Worm (Caenorhabditis elegans): ENCODE results near the gene sos-1.
A peak's percentile ranks its signal among the peaks of the same experiment; 100 is the strongest.

sos-1 gene

ce11 chrV:4525106-4525505 lies 24.0 kb downstream of the sos-1 start:
- TF ChIP-seq ceh-39 (tag; optimal IDR thresholded peaks at IDR 0.05) (no peak), sptf-1 (tag; optimal IDR thresholded peaks at IDR 0.05) (no peak), lin-32 (GFP tag; optimal IDR thresholded peaks at IDR 0.05) (no peak), snpc-4 (tag; optimal IDR thresholded peaks at IDR 0.05) (no peak), nhr-2 (tag; optimal IDR thresholded peaks at IDR 0.05) (no peak), unc-62 (GFP tag; optimal IDR thresholded peaks at IDR 0.05) (no peak), mls-2 (tag; optimal IDR thresholded peaks at IDR 0.05) (no peak), nhr-12 (tag; optimal IDR thresholded peaks at IDR 0.05) (no peak), zip-8 (tag; optimal IDR thresholded peaks at IDR 0.05) (no peak), nhr-28 (tag; optimal IDR thresholded peaks at IDR 0.05) (no peak), elt-1 (tag; optimal IDR thresholded peaks at IDR 0.05; ENCODE audit: borderline replicate concordance, insufficient read depth) (no peak), nhr-237 (tag; optimal IDR thresholded peaks at IDR 0.05) (no peak), sem-2 (GFP tag; optimal IDR thresholded peaks at IDR 0.05) (no peak), ham-2 (GFP tag; optimal IDR thresholded peaks at IDR 0.05) (no peak), elt-3 (tag; optimal IDR thresholded peaks at IDR 0.05) (no peak), flh-1 (GFP tag; optimal IDR thresholded peaks at IDR 0.05) (no peak)

ce11 chrV:4524327-4524726 lies 24.8 kb downstream of the sos-1 start:
- TF ChIP-seq ham-2 (GFP tag; optimal IDR thresholded peaks at IDR 0.05) (no peak), mab-5 (tag; optimal IDR thresholded peaks at IDR 0.05) (no peak), cnd-1 (tag; optimal IDR thresholded peaks at IDR 0.05) (no peak), elt-3 (tag; optimal IDR thresholded peaks at IDR 0.05) (no peak), unc-39 (tag; optimal IDR thresholded peaks at IDR 0.05) (no peak), nhr-28 (tag; optimal IDR thresholded peaks at IDR 0.05) (no peak), tbx-8 (GFP tag; optimal IDR thresholded peaks at IDR 0.05) (no peak), unc-62 (GFP tag; optimal IDR thresholded peaks at IDR 0.05) (no peak), bed-3 (GFP tag; optimal IDR thresholded peaks at IDR 0.05) (no peak), pha-4 (tag; optimal IDR thresholded peaks at IDR 0.05) (no peak), elt-1 (tag; optimal IDR thresholded peaks at IDR 0.05; ENCODE audit: borderline replicate concordance, insufficient read depth) (no peak), sem-2 (GFP tag; optimal IDR thresholded peaks at IDR 0.05) (no peak), mls-2 (tag; optimal IDR thresholded peaks at IDR 0.05) (no peak), lin-13 (tag; optimal IDR thresholded peaks at IDR 0.05) (no peak), ceh-83 (GFP tag; optimal IDR thresholded peaks at IDR 0.05) (no peak)

- TF ChIP-seq nhr-28 (tag; optimal IDR thresholded peaks at IDR 0.05) (no peak), mep-1 (tag; optimal IDR thresholded peaks at IDR 0.05) (no peak), unc-120 (tag; optimal IDR thresholded peaks at IDR 0.05; ENCODE audit: poor library complexity, severe bottlenecking) (peak; percentile 23), bed-3 (GFP tag; optimal IDR thresholded peaks at IDR 0.05) (no peak), hlh-1 (tag; optimal IDR thresholded peaks at IDR 0.05) (peak; percentile 93), nhr-237 (tag; optimal IDR thresholded peaks at IDR 0.05) (no peak), ceh-83 (GFP tag; optimal IDR thresholded peaks at IDR 0.05) (no peak), pha-4 (tag; optimal IDR thresholded peaks at IDR 0.05) (no peak), cnd-1 (tag; optimal IDR thresholded peaks at IDR 0.05) (peak; percentile 15)
Measured at ce11 chrV:4523844-4524243, 25.2 kb downstream of the sos-1 start.

- TF ChIP-seq blmp-1 (tag; optimal IDR thresholded peaks at IDR 0.05) (no peak), mep-1 (tag; optimal IDR thresholded peaks at IDR 0.05) (no peak), mls-2 (tag; optimal IDR thresholded peaks at IDR 0.05) (no peak)
Measured at ce11 chrV:4523312-4523711, 25.8 kb downstream of the sos-1 start.

ce11 chrV:4518657-4519056 lies 30.4 kb downstream of the sos-1 start:
- TF ChIP-seq flh-1 (GFP tag; optimal IDR thresholded peaks at IDR 0.05) (no peak), nhr-12 (tag; optimal IDR thresholded peaks at IDR 0.05) (no peak), mab-5 (tag; optimal IDR thresholded peaks at IDR 0.05) (no peak), nhr-76 (tag; optimal IDR thresholded peaks at IDR 0.05) (no peak), hlh-1 (tag; optimal IDR thresholded peaks at IDR 0.05) (no peak), ceh-39 (tag; optimal IDR thresholded peaks at IDR 0.05) (no peak), snpc-4 (tag; optimal IDR thresholded peaks at IDR 0.05) (no peak), lin-32 (GFP tag; optimal IDR thresholded peaks at IDR 0.05) (no peak), ceh-43 (GFP tag; optimal IDR thresholded peaks at IDR 0.05) (no peak), lin-13 (tag; optimal IDR thresholded peaks at IDR 0.05) (no peak), nhr-237 (tag; optimal IDR thresholded peaks at IDR 0.05) (no peak), tbx-8 (GFP tag; optimal IDR thresholded peaks at IDR 0.05) (no peak)

- TF ChIP-seq nhr-2 (tag; optimal IDR thresholded peaks at IDR 0.05) (no peak), sem-2 (GFP tag; optimal IDR thresholded peaks at IDR 0.05) (no peak), ztf-11 (tag; optimal IDR thresholded peaks at IDR 0.05) (no peak), bed-3 (GFP tag; optimal IDR thresholded peaks at IDR 0.05) (no peak), elt-3 (tag; optimal IDR thresholded peaks at IDR 0.05) (no peak), nhr-12 (tag; optimal IDR thresholded peaks at IDR 0.05) (no peak), blmp-1 (tag; optimal IDR thresholded peaks at IDR 0.05) (no peak), ceh-83 (GFP tag; optimal IDR thresholded peaks at IDR 0.05) (no peak), tbx-8 (GFP tag; optimal IDR thresholded peaks at IDR 0.05) (no peak), flh-1 (GFP tag; optimal IDR thresholded peaks at IDR 0.05) (no peak), lin-13 (tag; optimal IDR thresholded peaks at IDR 0.05) (no peak), nhr-28 (tag; optimal IDR thresholded peaks at IDR 0.05) (no peak), mab-5 (tag; optimal IDR thresholded peaks at IDR 0.05) (no peak), cnd-1 (tag; optimal IDR thresholded peaks at IDR 0.05) (no peak), unc-120 (tag; optimal IDR thresholded peaks at IDR 0.05; ENCODE audit: poor library complexity, severe bottlenecking) (no peak), hlh-1 (tag; optimal IDR thresholded peaks at IDR 0.05) (no peak), elt-1 (tag; optimal IDR thresholded peaks at IDR 0.05; ENCODE audit: borderline replicate concordance, insufficient read depth) (no peak), mep-1 (tag; optimal IDR thresholded peaks at IDR 0.05) (no peak)
Measured at ce11 chrV:4512733-4513132, 36.4 kb downstream of the sos-1 start, which contains the start of gene T28F12.1. Gene T28F12.1 (plus strand): TSS chrV:4513033.
